Fruit fly (Drosophila melanogaster): ENCODE results near the gene CG44194.

Gene CG44194

DNA sequence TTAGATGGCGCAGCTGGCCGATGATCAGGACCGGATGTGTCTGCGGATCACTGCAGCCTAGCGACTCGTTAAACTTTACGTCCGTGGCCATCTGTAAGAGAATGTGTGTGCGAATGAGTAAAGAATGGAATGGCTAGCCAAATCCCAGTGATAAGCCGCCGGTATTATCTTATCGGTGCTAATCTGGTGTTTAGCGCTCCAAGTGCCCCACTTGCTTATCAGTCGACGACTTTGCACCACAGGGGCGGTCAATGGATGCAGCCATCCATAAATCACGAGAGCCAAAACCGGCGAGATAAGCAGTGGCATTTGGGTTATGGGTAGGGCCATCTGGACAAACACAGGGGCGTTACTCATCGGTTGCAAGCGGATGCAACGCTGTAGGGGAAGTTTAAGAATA lies 37.3 kb downstream of the CG44194 start (continued):
- TF ChIP-seq CG18599 (GFP tag; optimal IDR thresholded peaks at IDR 0.05) = no peak
- TF ChIP-seq CG17829 (tag; optimal IDR thresholded peaks at IDR 0.05) = no peak
- no peak for TF ChIP-seq D (optimal IDR thresholded peaks at IDR 0.05)
- TF ChIP-seq D (GFP tag; optimal IDR thresholded peaks at IDR 0.05) = no peak
- TF ChIP-seq mirr (GFP tag; optimal IDR thresholded peaks at IDR 0.05) = peak; percentile 35
- no peak for TF ChIP-seq CG9817 (tag; optimal IDR thresholded peaks at IDR 0.05)
- no peak for TF ChIP-seq CG6689 (GFP tag; IDR thresholded peaks at IDR 0.05)
- no peak for TF ChIP-seq CG11695 (GFP tag; IDR thresholded peaks at IDR 0.05)
- TF ChIP-seq Dek (tag; optimal IDR thresholded peaks at IDR 0.05) = no peak
- no peak for TF ChIP-seq D19B (GFP tag; optimal IDR thresholded peaks at IDR 0.05)
- no peak for TF ChIP-seq CG10979 (tag; optimal IDR thresholded peaks at IDR 0.05)
- no peak for TF ChIP-seq CG11696 (GFP tag; IDR thresholded peaks at IDR 0.05)
- TF ChIP-seq CG17361 (GFP tag; IDR thresholded peaks at IDR 0.05) = no peak
- no peak for TF ChIP-seq inv (GFP tag; IDR thresholded peaks at IDR 0.05; ENCODE audit: partially characterized antibody)
- TF ChIP-seq Mrtf (GFP tag; IDR thresholded peaks at IDR 0.05) = no peak
- TF ChIP-seq Atf6 (GFP tag; IDR thresholded peaks at IDR 0.05) = no peak
- TF ChIP-seq mam (GFP tag; optimal IDR thresholded peaks at IDR 0.05) = no peak
- TF ChIP-seq CG3281 (GFP tag; optimal IDR thresholded peaks at IDR 0.05) = peak; percentile 1
- no peak for TF ChIP-seq NFAT (GFP tag; IDR thresholded peaks at IDR 0.05)
- TF ChIP-seq ham (GFP tag; IDR thresholded peaks at IDR 0.05) = no peak

DNA sequence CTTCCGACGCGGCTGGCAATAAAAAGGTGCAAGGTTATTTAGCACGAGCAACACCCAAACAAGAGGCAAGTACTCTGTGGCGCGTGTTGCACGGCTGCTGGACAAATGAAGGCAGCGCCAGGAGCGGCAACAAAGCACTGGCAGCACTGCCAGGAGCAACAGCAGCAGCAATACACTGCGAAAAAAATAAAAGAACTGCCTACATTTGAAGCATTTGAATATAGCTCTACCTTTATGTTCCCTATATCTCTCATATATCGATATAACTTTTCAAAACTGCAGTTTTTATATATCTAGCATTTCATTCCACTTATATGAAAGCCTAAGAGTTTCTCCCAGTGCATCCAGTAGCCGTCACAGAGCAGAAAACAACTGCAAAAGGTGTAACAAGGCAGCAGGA lies 40.1 kb downstream of the CG44194 start:
- TF ChIP-seq gem (tag; optimal IDR thresholded peaks at IDR 0.05) (peak; percentile 2), nau (GFP tag; optimal IDR thresholded peaks at IDR 0.05) (no peak), prd (optimal IDR thresholded peaks at IDR 0.05) (no peak), prd (GFP tag; IDR thresholded peaks at IDR 0.05) (peak; percentile 42; the same call in 1 of the 3 replicates), sens (GFP tag) (peak; percentile 47), row (GFP tag; IDR thresholded peaks at IDR 0.05) (0 out of 3 replicates have a peak, but pooled peaks have one; percentile 13), chif (GFP tag; optimal IDR thresholded peaks at IDR 0.05) (peak in 1 of 2 experiments; percentile 3), CG6689 (GFP tag; IDR thresholded peaks at IDR 0.05) (0 out of 2 replicates have a peak, but pooled peaks have one; percentile 13), Bteb2 (GFP tag; optimal IDR thresholded peaks at IDR 0.05) (no peak), BtbVII (GFP tag; optimal IDR thresholded peaks at IDR 0.05) (no peak), HmgZ (tag; optimal IDR thresholded peaks at IDR 0.05) (no peak)

Data from whole organism, embryonic.